Worm (Caenorhabditis elegans): ENCODE data around the gene C44B11.1.

DNA sequence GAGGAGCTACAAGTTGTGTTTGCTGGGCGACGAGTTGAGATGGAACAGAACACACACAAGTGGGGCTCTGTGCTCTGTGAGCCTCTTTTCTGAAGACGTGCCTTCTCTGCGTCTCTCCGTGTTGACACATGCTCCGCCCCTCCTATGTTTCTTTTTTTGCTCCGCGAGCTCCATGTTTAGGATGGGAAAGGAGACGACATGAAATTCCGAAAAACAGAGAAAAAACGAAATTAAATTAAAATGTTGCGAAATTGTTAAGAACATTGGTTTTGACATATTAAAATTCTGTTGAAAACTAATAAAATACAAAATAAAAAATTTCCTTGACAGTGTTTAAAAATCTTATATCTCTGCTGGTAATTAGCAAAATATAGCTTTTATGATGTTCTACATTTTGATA is 15.9 kb upstream of the C44B11.1 start, which contains the start of gene mec-12:
- TF ChIP-seq nhr-11 (tag; optimal IDR thresholded peaks at IDR 0.05) (no peak), lin-39 (tag; optimal IDR thresholded peaks at IDR 0.05) (no peak), egl-27 (tag; optimal IDR thresholded peaks at IDR 0.05) (no peak), ceh-82 (tag; optimal IDR thresholded peaks at IDR 0.05) (no peak), mdl-1 (tag; optimal IDR thresholded peaks at IDR 0.05) (no peak), snpc-4 (tag; optimal IDR thresholded peaks at IDR 0.05) (no peak), unc-55 (GFP tag; optimal IDR thresholded peaks at IDR 0.05) (peak; percentile 15), ZK546.5 (tag; optimal IDR thresholded peaks at IDR 0.05) (no peak)

Data from whole organism, L2 larva.